Worm (Caenorhabditis elegans): Measurements from ENCODE around the gene vha-19.

The vha-19 gene

ce11 chrIV:3415383-3415782 is 46.4 kb downstream of the vha-19 start, which contains the start of gene lgc-9:
TSS of gene lgc-9 (plus strand) at chrIV:3415683.
- TF ChIP-seq ztf-29 (GFP tag; IDR thresholded peaks at IDR 0.05): no peak
- no peak for TF ChIP-seq T22C8.4 (GFP tag; IDR thresholded peaks at IDR 0.05)
- TF ChIP-seq tab-1 (GFP tag; IDR thresholded peaks at IDR 0.05): no peak
- no peak for TF ChIP-seq klf-2 (GFP tag; conservative IDR thresholded peaks at IDR 0.05)
- no peak for TF ChIP-seq ztf-23 (GFP tag; IDR thresholded peaks at IDR 0.05)
- TF ChIP-seq med-1 (GFP tag; optimal IDR thresholded peaks at IDR 0.05; ENCODE audit: insufficient read depth): no peak

DNA sequence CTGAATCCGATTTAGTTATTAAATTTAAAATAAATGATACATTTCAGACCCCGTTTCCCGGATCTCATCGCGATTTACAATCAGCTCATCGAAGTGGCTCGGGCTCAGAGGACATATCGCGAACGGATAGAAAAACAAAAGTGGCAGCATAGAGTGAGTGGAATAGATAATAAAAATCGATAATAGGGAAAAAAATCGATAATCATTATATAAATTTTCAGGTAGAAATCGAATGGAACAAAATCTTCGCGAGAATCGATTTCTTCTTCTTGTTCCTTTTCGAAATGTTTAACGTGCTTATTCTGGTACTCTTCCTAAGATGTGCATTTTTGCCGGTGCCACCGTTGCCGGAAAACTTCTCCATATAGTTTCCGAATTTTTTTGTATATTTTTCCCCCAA is 49.7 kb downstream of the vha-19 start:
- no peak for TF ChIP-seq tab-1 (GFP tag; IDR thresholded peaks at IDR 0.05)
- TF ChIP-seq med-1 (GFP tag; optimal IDR thresholded peaks at IDR 0.05; ENCODE audit: insufficient read depth): no peak
- TF ChIP-seq ztf-29 (GFP tag; IDR thresholded peaks at IDR 0.05): no peak
- TF ChIP-seq T22C8.4 (GFP tag; IDR thresholded peaks at IDR 0.05): peak; percentile 59; the same call in 1 of the 2 replicates
- TF ChIP-seq cog-1 (tag; optimal IDR thresholded peaks at IDR 0.05): no peak
- TF ChIP-seq klf-2 (GFP tag; conservative IDR thresholded peaks at IDR 0.05): no peak

DNA sequence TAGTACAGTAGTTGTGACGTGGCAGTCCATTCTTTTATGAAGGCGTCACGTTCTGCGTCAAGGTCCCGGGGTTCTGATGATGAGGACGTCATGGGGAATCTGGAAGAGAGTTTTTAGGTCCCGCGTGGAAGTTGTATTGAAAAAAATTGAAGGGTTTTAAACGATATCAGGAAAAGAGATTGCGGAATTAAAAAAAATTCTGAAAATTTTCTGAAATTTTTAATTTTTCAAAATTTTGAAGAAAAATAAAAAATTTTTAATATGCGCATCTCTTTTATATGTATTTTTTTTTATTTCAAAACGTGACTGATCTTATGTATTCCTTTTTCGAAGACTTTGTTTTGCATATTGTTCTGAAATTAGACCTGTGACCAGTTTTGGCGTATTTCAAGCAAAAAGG is 53.5 kb downstream of the vha-19 start, which contains the start of gene C04C3.6:
C04C3.6 (minus strand) TSS at position 101 of the 400 bp plus-strand sequence.
- no peak for TF ChIP-seq cog-1 (tag; optimal IDR thresholded peaks at IDR 0.05)
- no peak for TF ChIP-seq med-1 (GFP tag; optimal IDR thresholded peaks at IDR 0.05; ENCODE audit: insufficient read depth)

Data from whole organism, midembryonic.